Fruit fly (Drosophila melanogaster) whole organism, embryonic: ENCODE measurements around the gene CG9799.

Experiments
- Antp ChIP-seq: fragments of 200-800 bp; sonication (Bioruptor generic); optimal IDR thresholded peaks from 3 replicates; lab custom pipeline; 2016; ENCODE audit warnings: missing biosample characterization, missing genetic modification characterization
- Atf-2 ChIP-seq: fragments of 200-800 bp; sonication (Bioruptor generic); optimal IDR thresholded peaks from 2 replicates; lab custom pipeline; 2016; ENCODE audit warnings: missing biosample characterization, missing genetic modification characterization
- Awh ChIP-seq: fragments of 200-800 bp; sonication (Bioruptor generic); IDR thresholded peaks from 2 replicates; pipeline ENCODE4, ENCODE4 v1.3.6; 2022; ENCODE audit warnings: missing biosample characterization, missing genetic modification characterization
- B-H1 ChIP-seq: fragments of 200-800 bp; sonication (Bioruptor generic); IDR thresholded peaks from 3 replicates; pipeline ENCODE4 v1.3.6; 2022; ENCODE audit warnings: missing biosample characterization, missing genetic modification characterization
- CG1024 ChIP-seq: fragments of 200-800 bp; sonication (Bioruptor generic); IDR thresholded peaks from 2 replicates; pipeline ENCODE4 v1.3.6; 2022; ENCODE audit warnings: missing biosample characterization, missing genetic modification characterization
- CG10366 ChIP-seq: fragments of 200-800 bp; sonication (Bioruptor generic); IDR thresholded peaks from 2 replicates; pipeline ENCODE4 v1.3.6; 2022; ENCODE audit warnings: missing biosample characterization, missing genetic modification characterization
- CG12236 ChIP-seq: fragments of 200-800 bp; sonication (Bioruptor generic); optimal IDR thresholded peaks from 2 replicates; lab custom pipeline; 2016; ENCODE audit warnings: missing biosample characterization, missing genetic modification characterization
- CG1233 ChIP-seq: fragments of 200-800 bp; sonication (Bioruptor generic); optimal IDR thresholded peaks from 4 replicates; lab custom pipeline; 2018; ENCODE audit warnings: missing biosample characterization, mild to moderate bottlenecking, missing genetic modification characterization
- CG12391 ChIP-seq: fragments of 200-800 bp; sonication (Bioruptor generic); optimal IDR thresholded peaks from 3 replicates; lab custom pipeline; 2018; ENCODE audit warnings: missing biosample characterization, mild to moderate bottlenecking, missing genetic modification characterization, moderate library complexity
- CG12769 ChIP-seq: fragments of 200-800 bp; sonication (Bioruptor generic); optimal IDR thresholded peaks from 2 replicates; lab custom pipeline; 2019; ENCODE audit warnings: missing biosample characterization, mild to moderate bottlenecking, missing genetic modification characterization, moderate library complexity
- CG12942 ChIP-seq: fragments of 200-800 bp; sonication (Bioruptor generic); optimal IDR thresholded peaks from 3 replicates; lab custom pipeline; 2016; ENCODE audit warnings: missing biosample characterization, missing genetic modification characterization
- CG13296 ChIP-seq: fragments of 200-800 bp; sonication (Bioruptor generic); optimal IDR thresholded peaks from 3 replicates; lab custom pipeline; 2018; ENCODE audit warnings: missing biosample characterization, mild to moderate bottlenecking, missing genetic modification characterization
- CG13424 ChIP-seq: fragments of 200-800 bp; sonication (Bioruptor generic); optimal IDR thresholded peaks from 2 replicates; lab custom pipeline; 2019; ENCODE audit warnings: missing biosample characterization, mild to moderate bottlenecking, missing genetic modification characterization, moderate library complexity
- CG13775 ChIP-seq: fragments of 200-800 bp; sonication (Bioruptor generic); optimal IDR thresholded peaks from 3 replicates; lab custom pipeline; 2017; ENCODE audit warnings: missing biosample characterization, mild to moderate bottlenecking, missing genetic modification characterization
- CG15011 ChIP-seq: fragments of 200-800 bp; sonication (Bioruptor generic); optimal IDR thresholded peaks from 3 replicates; lab custom pipeline; 2018; ENCODE audit warnings: missing biosample characterization, mild to moderate bottlenecking, missing genetic modification characterization
- CG1647 ChIP-seq: fragments of 200-800 bp; sonication (Bioruptor generic); optimal IDR thresholded peaks from 3 replicates; lab custom pipeline; 2016; ENCODE audit warnings: missing biosample characterization, missing genetic modification characterization
- CG17385 ChIP-seq: fragments of 200-800 bp; sonication (Bioruptor generic); optimal IDR thresholded peaks from 3 replicates; lab custom pipeline; 2018; ENCODE audit warnings: missing biosample characterization, mild to moderate bottlenecking, missing genetic modification characterization
- CG1792 ChIP-seq: fragments of 200-800 bp; sonication (Bioruptor generic); optimal IDR thresholded peaks from 2 replicates; lab custom pipeline; 2016; ENCODE audit warnings: missing biosample characterization, missing genetic modification characterization
- CG2116 ChIP-seq: fragments of 200-800 bp; sonication (Bioruptor generic); optimal IDR thresholded peaks from 3 replicates; lab custom pipeline; 2018; ENCODE audit warnings: missing biosample characterization, mild to moderate bottlenecking, missing genetic modification characterization
- CG2129 ChIP-seq: fragments of 200-800 bp; sonication (Bioruptor generic); IDR thresholded peaks from 2 replicates; pipeline ENCODE4 v1.3.6; 2022; ENCODE audit warnings: missing biosample characterization, missing genetic modification characterization; ENCODE audit not compliant: partially characterized antibody
- CG2875 ChIP-seq: fragments of 200-800 bp; sonication (Bioruptor generic); optimal IDR thresholded peaks from 2 replicates; lab custom pipeline; 2017; ENCODE audit warnings: missing biosample characterization, mild to moderate bottlenecking, missing genetic modification characterization, missing genetic modification reagents
- CG30403 ChIP-seq: fragments of 200-800 bp; sonication (Bioruptor generic); optimal IDR thresholded peaks from 3 replicates; lab custom pipeline; 2016; ENCODE audit warnings: missing biosample characterization, missing genetic modification characterization
- CG3163 ChIP-seq: fragments of 200-800 bp; sonication (Bioruptor generic); optimal IDR thresholded peaks from 3 replicates; lab custom pipeline; 2016; ENCODE audit warnings: missing biosample characterization, missing genetic modification characterization
- CG3281 ChIP-seq: fragments of 200-800 bp; sonication (Bioruptor generic); optimal IDR thresholded peaks from 3 replicates; lab custom pipeline; 2017; ENCODE audit warnings: missing biosample characterization, mild to moderate bottlenecking, missing genetic modification characterization
- CG3407 ChIP-seq: fragments of 200-800 bp; sonication (Bioruptor generic); optimal IDR thresholded peaks from 2 replicates; lab custom pipeline; 2018; ENCODE audit warnings: missing biosample characterization, mild to moderate bottlenecking, missing genetic modification characterization
- CG9609 ChIP-seq: fragments of 200-800 bp; sonication (Bioruptor generic); optimal IDR thresholded peaks from 3 replicates; lab custom pipeline; 2016; ENCODE audit warnings: missing biosample characterization, missing genetic modification characterization
- Camta ChIP-seq: fragments of 200-800 bp; sonication (Bioruptor generic); optimal IDR thresholded peaks from 2 replicates; lab custom pipeline; 2016; ENCODE audit warnings: missing biosample characterization, missing genetic modification characterization
- Chrac-16 ChIP-seq: fragments of 200-800 bp; sonication (Bioruptor generic); optimal IDR thresholded peaks from 3 replicates; lab custom pipeline; 2016; ENCODE audit warnings: missing biosample characterization, missing genetic modification characterization
- CrebB ChIP-seq: fragments of 200-800 bp; sonication (Bioruptor generic); optimal IDR thresholded peaks from 3 replicates; lab custom pipeline; 2018; ENCODE audit warnings: missing biosample characterization, mild to moderate bottlenecking, missing genetic modification characterization
- Dfd ChIP-seq, 2 experiments: fragments of >200 bp; optimal IDR thresholded peaks; 2 replicates each; lab custom pipeline; 2017; ENCODE audit warnings: missing biosample characterization in 2 of 2, missing genetic modification characterization in 2 of 2
- Ets65A ChIP-seq: fragments of 200-800 bp; sonication (Bioruptor generic); peaks from one replicate; lab custom pipeline; 2016; ENCODE audit warnings: missing biosample characterization, missing genetic modification characterization
- HLH54F ChIP-seq: fragments of 200-800 bp; sonication (Bioruptor generic); optimal IDR thresholded peaks from 3 replicates; lab custom pipeline; 2016; ENCODE audit warnings: missing biosample characterization, missing genetic modification characterization
- HmgD ChIP-seq: fragments of 200-800 bp; sonication (Bioruptor generic); optimal IDR thresholded peaks from 3 replicates; lab custom pipeline; 2016; ENCODE audit warnings: missing biosample characterization, missing genetic modification characterization
- Hsf ChIP-seq: fragments of 200-800 bp; sonication (Bioruptor generic); optimal IDR thresholded peaks from 3 replicates; lab custom pipeline; 2016; ENCODE audit warnings: missing biosample characterization, missing genetic modification characterization
- Ptx1 ChIP-seq: fragments of 200-800 bp; sonication (Bioruptor generic); IDR thresholded peaks from 2 replicates; pipeline ENCODE4 v1.3.6; 2022; ENCODE audit warnings: missing biosample characterization, missing genetic modification characterization
- Sin3A ChIP-seq: fragments of >200 bp; optimal IDR thresholded peaks from 2 replicates; lab custom pipeline; 2018
- Sox100B ChIP-seq: fragments of 200-800 bp; sonication (Bioruptor generic); optimal IDR thresholded peaks from 3 replicates; lab custom pipeline; 2018; ENCODE audit warnings: missing biosample characterization, mild to moderate bottlenecking, missing genetic modification characterization
- Sox102F ChIP-seq: fragments of 200-800 bp; sonication (Bioruptor generic); optimal IDR thresholded peaks from 2 replicates; lab custom pipeline; 2018; ENCODE audit warnings: missing biosample characterization, mild to moderate bottlenecking, missing genetic modification characterization, moderate library complexity
- bab2 ChIP-seq: fragments of 200-800 bp; sonication (Bioruptor generic); optimal IDR thresholded peaks from 2 replicates; lab custom pipeline; 2016; ENCODE audit warnings: missing biosample characterization, missing genetic modification characterization
- fd64A ChIP-seq: fragments of 200-800 bp; sonication (Bioruptor generic); optimal IDR thresholded peaks from 3 replicates; lab custom pipeline; 2018; ENCODE audit warnings: missing biosample characterization, mild to moderate bottlenecking, missing genetic modification characterization
- gsb ChIP-seq: fragments of 200-800 bp; sonication (Bioruptor generic); IDR thresholded peaks from 2 replicates; pipeline ENCODE4 v1.3.6; 2022; ENCODE audit warnings: missing biosample characterization, missing genetic modification characterization
- gt ChIP-seq: fragments of 200-800 bp; sonication (Bioruptor generic); IDR thresholded peaks from 2 replicates; pipeline ENCODE4 v1.3.6; 2022; ENCODE audit warnings: missing biosample characterization, missing genetic modification characterization
- jumu ChIP-seq: fragments of 200-800 bp; sonication (Bioruptor generic); optimal IDR thresholded peaks from 3 replicates; lab custom pipeline; 2016; ENCODE audit warnings: missing biosample characterization, missing genetic modification characterization
- lbe ChIP-seq: fragments of 200-800 bp; sonication (Bioruptor generic); optimal IDR thresholded peaks from 2 replicates; lab custom pipeline; 2016; ENCODE audit warnings: missing biosample characterization, mild to moderate bottlenecking, missing genetic modification characterization
- peb ChIP-seq: fragments of 200-800 bp; sonication (Bioruptor generic); IDR thresholded peaks from 2 replicates; pipeline ENCODE4 v1.3.6; 2022; ENCODE audit warnings: missing biosample characterization, missing genetic modification characterization
- pita ChIP-seq: fragments of 200-800 bp; sonication (Bioruptor generic); optimal IDR thresholded peaks from 2 replicates; lab custom pipeline; 2017; ENCODE audit warnings: missing biosample characterization, mild to moderate bottlenecking, missing genetic modification characterization
- run ChIP-seq: fragments of 200-800 bp; sonication (Bioruptor generic); optimal IDR thresholded peaks from 3 replicates; lab custom pipeline; 2018; ENCODE audit warnings: missing biosample characterization, mild to moderate bottlenecking, missing genetic modification characterization
- sens-2 ChIP-seq: fragments of 200-800 bp; sonication (Bioruptor generic); IDR thresholded peaks from 2 replicates; pipeline ENCODE4 v1.3.6; 2022; ENCODE audit warnings: missing biosample characterization, missing genetic modification characterization
- seq ChIP-seq: fragments of 200-800 bp; sonication (Bioruptor generic); IDR thresholded peaks from 2 replicates; pipeline ENCODE4 v1.3.6; 2022; ENCODE audit warnings: missing biosample characterization, missing genetic modification characterization
- tio ChIP-seq: fragments of 200-800 bp; sonication (Bioruptor generic); optimal IDR thresholded peaks from 2 replicates; lab custom pipeline; 2017; ENCODE audit warnings: missing biosample characterization, missing genetic modification characterization, inconsistent platforms

CG9799 gene

DNA sequence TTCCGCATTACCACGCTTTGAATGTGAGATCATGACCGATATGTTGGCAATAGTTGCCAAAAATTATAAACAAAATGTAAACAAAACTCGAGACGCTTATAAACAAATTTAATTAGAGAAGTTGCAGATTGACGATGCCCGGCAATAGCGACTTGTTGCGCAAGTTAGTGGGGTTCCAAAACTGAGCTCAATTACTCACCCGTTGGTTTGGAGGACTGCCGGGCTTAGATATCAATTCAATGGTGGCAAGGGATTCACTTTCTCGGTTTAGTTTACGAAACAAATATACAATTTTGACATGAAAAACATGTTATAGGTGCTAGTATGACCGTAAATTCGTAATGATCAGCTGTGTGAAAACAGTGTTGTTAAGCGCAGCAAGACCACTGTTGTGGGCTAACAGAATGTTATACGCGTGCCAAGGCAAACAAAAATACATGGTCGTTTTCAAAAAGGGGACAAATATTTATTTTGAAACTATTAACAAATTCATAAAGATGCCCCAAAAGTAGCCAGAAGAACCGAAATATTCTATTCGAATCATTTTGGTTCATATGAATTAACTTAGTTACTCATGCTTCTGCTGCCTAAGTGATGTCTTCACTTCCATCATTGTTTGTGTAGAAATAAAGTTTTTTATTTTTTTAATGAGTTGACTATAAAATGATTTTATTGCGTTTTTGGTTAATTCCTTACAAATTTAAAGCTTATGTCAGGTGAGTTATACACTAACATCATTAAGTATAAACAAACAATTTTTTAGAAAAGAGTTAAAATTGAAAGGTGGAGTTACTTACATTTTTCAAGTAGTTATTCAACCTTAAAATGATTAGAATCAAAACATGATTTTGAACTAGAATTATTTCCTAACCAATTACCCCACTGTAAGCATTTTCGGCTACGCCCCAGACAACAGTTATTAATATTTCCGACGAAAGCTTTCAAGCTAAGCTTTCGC is 21.7 kb downstream of the CG9799 start, which contains the start of gene Elp6 (continued):
- TF ChIP-seq CG3407 (GFP tag; lab: Kevin White, UChicago) = no peak
- no peak for TF ChIP-seq CG2129 (GFP tag; lab: Robert Waterston, UW)
- TF ChIP-seq lbe (GFP tag; lab: Kevin White, UChicago) = peak; percentile 26
- TF ChIP-seq CG12769 (tag; lab: Kevin White, UChicago) = peak; percentile 34
- TF ChIP-seq CG13424 = peak; percentile 67
- TF ChIP-seq Sox102F (GFP tag; lab: Kevin White, UChicago) = peak; percentile 69
- TF ChIP-seq seq (GFP tag; lab: Robert Waterston, UW) = peak; percentile 46; the same call in 1 of the 2 replicates
- TF ChIP-seq run (tag; lab: Kevin White, UChicago) = no peak
- TF ChIP-seq Antp (GFP tag; lab: Kevin White, UChicago) = peak; percentile 61
- TF ChIP-seq Camta (GFP tag; lab: Kevin White, UChicago) = peak; percentile 52
- peak; percentile 52; the same call in 1 of the 2 replicates for TF ChIP-seq CG1024 (GFP tag; lab: Robert Waterston, UW)
- peak; percentile 57 for TF ChIP-seq CG17385 (GFP tag; lab: Kevin White, UChicago)
- TF ChIP-seq CG30403 (GFP tag; lab: Kevin White, UChicago) = peak; percentile 87
- TF ChIP-seq jumu = peak; percentile 28
- TF ChIP-seq CG10366 = peak; percentile 66
- peak; percentile 67; the same call in 1 of the 2 replicates for TF ChIP-seq Awh (GFP tag; lab: Robert Waterston, UW)
- TF ChIP-seq CG12236 (GFP tag; lab: Kevin White, UChicago) = peak; percentile 32
- TF ChIP-seq gt (GFP tag; lab: Robert Waterston, UW) = no peak
- TF ChIP-seq fd64A (GFP tag; lab: Kevin White, UChicago) = no peak
- no peak for TF ChIP-seq peb
- peak; percentile 45 for TF ChIP-seq CG1647
- TF ChIP-seq B-H1 (GFP tag; lab: Robert Waterston, UW) = peak; percentile 46; the same call in 2 of the 3 replicates
- peak; percentile 60 for TF ChIP-seq CG1792 (GFP tag; lab: Kevin White, UChicago)
- TF ChIP-seq Sin3A (lab: Kevin White, UChicago) = no peak
- peak; percentile 83 for TF ChIP-seq CG3281
- no peak for TF ChIP-seq gsb (GFP tag; lab: Robert Waterston, UW)
- peak; percentile 76 for TF ChIP-seq HLH54F (GFP tag; lab: Kevin White, UChicago)
- TF ChIP-seq Ptx1 (GFP tag; lab: Robert Waterston, UW) = peak; percentile 69
- no peak for TF ChIP-seq CrebB (tag; lab: Kevin White, UChicago)
- TF ChIP-seq tio (GFP tag; lab: Kevin White, UChicago) = peak; percentile 82
- TF ChIP-seq CG12391 = peak; percentile 68
- no peak for TF ChIP-seq HmgD (GFP tag; lab: Kevin White, UChicago)
- TF ChIP-seq CG12942 (GFP tag; lab: Kevin White, UChicago) = peak; percentile 32
- peak; percentile 70 for TF ChIP-seq CG1233
- peak; percentile 90 for TF ChIP-seq Ets65A
- TF ChIP-seq Hsf (GFP tag; lab: Kevin White, UChicago) = peak; percentile 75
- TF ChIP-seq CG9609 (GFP tag; lab: Kevin White, UChicago) = peak; percentile 51
- peak; percentile 49 for TF ChIP-seq CG13296
- peak; percentile 71 for TF ChIP-seq CG13775
- TF ChIP-seq sens-2 (GFP tag; lab: Robert Waterston, UW) = no peak
- TF ChIP-seq CG2116 (GFP tag; lab: Kevin White, UChicago) = peak; percentile 19
- TF ChIP-seq Dfd (GFP tag; optimal IDR thresholded peaks at IDR 0.05; lab: Kevin White, UChicago) = no peak
- TF ChIP-seq CG2875 (GFP tag; lab: Kevin White, UChicago) = peak; percentile 34
- TF ChIP-seq Sox100B = peak; percentile 81
- TF ChIP-seq Atf-2 (GFP tag; lab: Kevin White, UChicago) = peak; percentile 58
- TF ChIP-seq CG3163 = peak; percentile 30
- peak; percentile 39 for TF ChIP-seq bab2 (GFP tag; lab: Kevin White, UChicago)
- no peak for TF ChIP-seq pita (GFP tag; lab: Kevin White, UChicago)
- TF ChIP-seq CG15011 = peak; percentile 64
- peak; percentile 57 for TF ChIP-seq Chrac-16 (GFP tag; lab: Kevin White, UChicago)
